Fruit fly (Drosophila melanogaster): ENCODE results near the gene CG9231.

Gene CG9231

DNA sequence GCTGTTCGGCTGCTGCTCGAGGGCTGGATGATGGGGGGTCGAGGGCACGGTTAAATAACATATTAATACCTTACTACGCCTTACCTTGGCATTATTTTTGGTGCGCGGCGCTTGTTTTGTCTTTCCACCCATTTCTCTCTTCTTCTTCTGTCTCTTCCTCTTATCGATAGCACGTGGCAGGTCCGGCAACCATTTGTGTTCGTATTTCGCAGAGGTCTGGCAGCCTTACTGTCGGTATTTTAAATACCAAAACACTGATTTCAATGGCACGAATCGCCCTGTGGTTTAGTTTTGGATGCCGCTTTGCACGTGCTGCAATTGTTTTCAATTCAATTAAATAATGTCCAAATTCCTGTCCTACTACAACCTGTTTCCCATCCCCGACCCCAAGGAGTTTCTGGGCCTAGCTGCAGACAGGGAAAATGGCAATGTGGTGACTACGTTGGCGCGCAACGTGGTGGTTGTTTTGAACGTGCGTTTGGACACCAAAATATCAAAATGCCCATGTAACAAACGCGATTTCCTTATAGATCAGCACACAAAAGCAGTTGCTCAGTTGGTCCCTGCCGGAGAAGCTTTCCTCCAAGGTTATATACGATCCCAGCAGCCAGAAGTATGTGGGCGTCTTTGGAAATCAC is 33.5 kb downstream of the CG9231 start, which contains the start of the genes Ltn1 and CG9300:
TSS of gene Ltn1 (minus strand) at position 155 of the 638 bp plus-strand sequence.
TSS of gene CG9300 (plus strand) at position 285 of the 638 bp plus-strand sequence.
- TF ChIP-seq lola (GFP tag; optimal IDR thresholded peaks at IDR 0.05) (no peak), Hr83 (GFP tag; optimal IDR thresholded peaks at IDR 0.05; ENCODE audit: poor library complexity, severe bottlenecking) (peak; percentile 9), Dif (GFP tag; optimal IDR thresholded peaks at IDR 0.05; ENCODE audit: partially characterized antibody) (no peak), CrebA (GFP tag; optimal IDR thresholded peaks at IDR 0.05; ENCODE audit: borderline replicate concordance) (no peak), tai (GFP tag; optimal IDR thresholded peaks at IDR 0.05) (no peak), Mio (GFP tag; optimal IDR thresholded peaks at IDR 0.05) (no peak), woc (GFP tag; optimal IDR thresholded peaks at IDR 0.05) (no peak), Sp1 (GFP tag; optimal IDR thresholded peaks at IDR 0.05) (no peak), GATAd (GFP tag; optimal IDR thresholded peaks at IDR 0.05) (no peak), sv (GFP tag; optimal IDR thresholded peaks at IDR 0.05) (no peak), OdsH (GFP tag; optimal IDR thresholded peaks at IDR 0.05) (no peak), Vsx2 (GFP tag; optimal IDR thresholded peaks at IDR 0.05; ENCODE audit: partially characterized antibody) (no peak), Myc (optimal IDR thresholded peaks at IDR 0.05) (peak; percentile 43), CG9705 (GFP tag; optimal IDR thresholded peaks at IDR 0.05) (no peak), br (GFP tag; optimal IDR thresholded peaks at IDR 0.05) (no peak)

DNA sequence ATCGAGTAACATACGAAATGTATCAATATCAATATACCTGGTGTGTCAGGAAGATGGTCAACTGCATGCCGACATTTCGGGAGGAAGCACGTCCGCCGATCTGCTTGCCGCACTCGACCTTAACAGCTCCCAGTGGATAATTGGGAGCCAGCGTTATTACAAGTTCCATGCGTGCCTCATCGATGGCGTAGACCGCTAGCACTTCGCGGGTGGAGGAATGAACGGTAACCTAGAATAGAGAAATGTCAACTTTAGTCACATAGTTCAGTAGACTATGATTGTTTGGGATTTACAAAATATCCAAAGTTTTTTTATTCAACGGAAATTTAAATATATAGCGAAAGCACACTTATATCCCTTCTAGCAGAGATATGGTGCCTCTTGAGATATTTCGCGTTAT is 41.0 kb downstream of the CG9231 start, which contains the start of the genes CG46435 and Rcd7:
TSS of gene CG46435 (plus strand) at position 301 of the 400 bp plus-strand sequence.
TSS of gene Rcd7 (plus strand) at position 301 of the 400 bp plus-strand sequence.
- TF ChIP-seq GATAd (GFP tag; optimal IDR thresholded peaks at IDR 0.05): no peak
- TF ChIP-seq HLH106 (tag; optimal IDR thresholded peaks at IDR 0.05): no peak
- no peak for TF ChIP-seq woc (GFP tag; optimal IDR thresholded peaks at IDR 0.05)
- TF ChIP-seq sv (GFP tag; optimal IDR thresholded peaks at IDR 0.05): no peak
- TF ChIP-seq fru (GFP tag; optimal IDR thresholded peaks at IDR 0.05): no peak
- no peak for TF ChIP-seq Abd-B (GFP tag; optimal IDR thresholded peaks at IDR 0.05)
- TF ChIP-seq ey (GFP tag; optimal IDR thresholded peaks at IDR 0.05): no peak
- no peak for TF ChIP-seq br (GFP tag; optimal IDR thresholded peaks at IDR 0.05)
- TF ChIP-seq tai (GFP tag; optimal IDR thresholded peaks at IDR 0.05): no peak
- TF ChIP-seq rgr (GFP tag; optimal IDR thresholded peaks at IDR 0.05): no peak
- no peak for TF ChIP-seq dl (GFP tag; optimal IDR thresholded peaks at IDR 0.05; ENCODE audit: insufficient read depth in 1 of 2, partially characterized antibody in 2 of 2)
- no peak for TF ChIP-seq brk (GFP tag; optimal IDR thresholded peaks at IDR 0.05)
- no peak for TF ChIP-seq sage (GFP tag; optimal IDR thresholded peaks at IDR 0.05)
- no peak for TF ChIP-seq h (GFP tag; optimal IDR thresholded peaks at IDR 0.05)
- TF ChIP-seq foxo (GFP tag; optimal IDR thresholded peaks at IDR 0.05): no peak
- no peak for TF ChIP-seq Hr83 (GFP tag; optimal IDR thresholded peaks at IDR 0.05; ENCODE audit: poor library complexity, severe bottlenecking)

DNA sequence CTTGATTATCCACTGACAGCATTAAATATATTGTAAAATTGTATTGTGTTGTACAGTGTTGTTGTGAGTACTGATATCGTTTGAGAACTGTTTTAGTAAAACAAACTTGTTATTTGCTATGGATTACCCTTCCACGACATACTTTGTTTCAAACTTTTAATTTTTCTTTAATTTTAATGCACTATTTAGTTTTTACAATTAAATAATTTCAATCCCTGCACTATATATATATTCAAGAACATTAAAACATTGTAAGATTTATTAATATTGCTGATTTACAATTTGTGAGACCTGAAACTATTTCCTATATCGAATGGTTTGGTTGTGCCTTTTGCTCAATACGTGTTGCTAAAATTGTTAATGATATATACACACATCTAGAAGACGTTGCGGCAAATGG is 41.7 kb downstream of the CG9231 start, which contains the start of the genes CG46434 and Dred:
TSS of gene CG46434 (minus strand) at position 101 of the 400 bp plus-strand sequence.
TSS of gene Dred (minus strand) at position 101 of the 400 bp plus-strand sequence.
- TF ChIP-seq ey (GFP tag; optimal IDR thresholded peaks at IDR 0.05) (no peak), sv (GFP tag; optimal IDR thresholded peaks at IDR 0.05) (no peak), lola (GFP tag; optimal IDR thresholded peaks at IDR 0.05) (no peak), tai (GFP tag; optimal IDR thresholded peaks at IDR 0.05) (no peak), woc (GFP tag; optimal IDR thresholded peaks at IDR 0.05) (no peak), pan (optimal IDR thresholded peaks at IDR 0.05) (no peak), brk (GFP tag; optimal IDR thresholded peaks at IDR 0.05) (no peak), Rel (GFP tag; optimal IDR thresholded peaks at IDR 0.05) (no peak), Rel (tag; optimal IDR thresholded peaks at IDR 0.05) (no peak), psq (GFP tag; optimal IDR thresholded peaks at IDR 0.05) (no peak), CrebA (GFP tag; optimal IDR thresholded peaks at IDR 0.05; ENCODE audit: borderline replicate concordance) (no peak), Vsx2 (GFP tag; optimal IDR thresholded peaks at IDR 0.05; ENCODE audit: partially characterized antibody) (no peak), fru (GFP tag; optimal IDR thresholded peaks at IDR 0.05) (no peak), dsf (GFP tag; optimal IDR thresholded peaks at IDR 0.05; ENCODE audit: borderline replicate concordance) (no peak), Abd-B (GFP tag; optimal IDR thresholded peaks at IDR 0.05) (no peak)

Measured in whole organism, wandering third instar larva.